Fruit fly (Drosophila melanogaster) whole organism, prepupa: ENCODE measurements around the gene Rh4.
A peak's percentile ranks its signal among the peaks of the same experiment; 100 is the strongest.

Experiments
- Blimp-1 ChIP-seq: fragments of 200-800 bp; sonication (Bioruptor generic); optimal IDR thresholded peaks from 3 replicates; lab custom pipeline; 2017; ENCODE audit warnings: missing biosample characterization, missing genetic modification characterization, mild to moderate bottlenecking, moderate library complexity, missing genetic modification reagents
- CG10631 ChIP-seq: fragments of 200-800 bp; sonication (Bioruptor generic); optimal IDR thresholded peaks from 2 replicates; lab custom pipeline; 2016; ENCODE audit warnings: missing biosample characterization, missing genetic modification characterization
- CG10669 ChIP-seq: fragments of 200-800 bp; sonication (Bioruptor generic); optimal IDR thresholded peaks from 3 replicates; lab custom pipeline; 2018; ENCODE audit warnings: missing biosample characterization, mild to moderate bottlenecking, missing genetic modification characterization, moderate library complexity
- CG11294 ChIP-seq: fragments of 200-800 bp; sonication (Bioruptor generic); IDR thresholded peaks from 2 replicates; pipeline ENCODE4 v1.3.6; 2022; ENCODE audit warnings: missing biosample characterization, missing genetic modification characterization
- CG11762 ChIP-seq: fragments of 200-800 bp; sonication (Bioruptor generic); optimal IDR thresholded peaks from 3 replicates; lab custom pipeline; 2016; ENCODE audit warnings: missing biosample characterization, missing genetic modification characterization; ENCODE audit not compliant: insufficient read depth
- CG15336 ChIP-seq: fragments of 200-800 bp; sonication (Bioruptor generic); IDR thresholded peaks from 2 replicates; pipeline ENCODE4 v1.3.6; 2022; ENCODE audit warnings: missing biosample characterization, missing genetic modification characterization
- CG1621 ChIP-seq: fragments of 200-800 bp; sonication (Bioruptor generic); optimal IDR thresholded peaks from 3 replicates; lab custom pipeline; 2018; ENCODE audit warnings: missing biosample characterization, mild to moderate bottlenecking, missing genetic modification characterization
- CG16779 ChIP-seq: fragments of 200-800 bp; sonication (Bioruptor generic); optimal IDR thresholded peaks from 3 replicates; lab custom pipeline; 2017; ENCODE audit warnings: missing biosample characterization, mild to moderate bottlenecking, missing genetic modification characterization
- CG31627 ChIP-seq: fragments of 200-800 bp; sonication (Bioruptor generic); optimal IDR thresholded peaks from 3 replicates; lab custom pipeline; 2016; ENCODE audit warnings: missing biosample characterization, missing genetic modification characterization
- CG32006 ChIP-seq: fragments of 200-800 bp; sonication (Bioruptor generic); optimal IDR thresholded peaks from 3 replicates; lab custom pipeline; 2017; ENCODE audit warnings: missing biosample characterization, mild to moderate bottlenecking, missing genetic modification characterization
- CG34406 ChIP-seq: fragments of 200-800 bp; sonication (Bioruptor generic); optimal IDR thresholded peaks from 3 replicates; lab custom pipeline; 2016; ENCODE audit warnings: missing biosample characterization, missing genetic modification characterization
- CG4318 ChIP-seq: fragments of 200-800 bp; sonication (Bioruptor generic); optimal IDR thresholded peaks from 3 replicates; lab custom pipeline; 2017; ENCODE audit warnings: missing biosample characterization, mild to moderate bottlenecking, missing genetic modification characterization
- CG6163 ChIP-seq: fragments of 200-800 bp; sonication (Bioruptor generic); IDR thresholded peaks from 3 replicates; pipeline ENCODE4 v1.3.6; 2022; ENCODE audit warnings: missing biosample characterization, missing genetic modification characterization
- CG6808 ChIP-seq: fragments of 200-800 bp; sonication (Bioruptor generic); optimal IDR thresholded peaks from 3 replicates; lab custom pipeline; 2017; ENCODE audit warnings: missing biosample characterization, missing genetic modification characterization, mild to moderate bottlenecking, moderate library complexity, missing genetic modification reagents
- CG6854 ChIP-seq: fragments of 200-800 bp; sonication (Bioruptor generic); optimal IDR thresholded peaks from 2 replicates; lab custom pipeline; 2017; ENCODE audit warnings: missing biosample characterization, mild to moderate bottlenecking, missing genetic modification characterization
- CG7368 ChIP-seq: fragments of 200-800 bp; sonication (Bioruptor generic); optimal IDR thresholded peaks from 3 replicates; lab custom pipeline; 2016; ENCODE audit warnings: missing biosample characterization, missing genetic modification characterization
- CG8119 ChIP-seq: fragments of 200-800 bp; sonication (Bioruptor generic); IDR thresholded peaks from 3 replicates; pipeline ENCODE4 v1.3.6; 2022; ENCODE audit warnings: missing biosample characterization, missing genetic modification characterization
- CG8319 ChIP-seq: fragments of 200-800 bp; sonication (Bioruptor generic); optimal IDR thresholded peaks from 3 replicates; lab custom pipeline; 2016; ENCODE audit warnings: missing biosample characterization, missing genetic modification characterization
- CG8632 ChIP-seq: fragments of 200-800 bp; sonication (Bioruptor generic); optimal IDR thresholded peaks from 3 replicates; lab custom pipeline; 2016; ENCODE audit warnings: missing biosample characterization, missing genetic modification characterization
- CG9139 ChIP-seq: fragments of 200-800 bp; sonication (Bioruptor generic); optimal IDR thresholded peaks from 3 replicates; lab custom pipeline; 2017; ENCODE audit warnings: missing biosample characterization, mild to moderate bottlenecking, missing genetic modification characterization
- Eip78C ChIP-seq: fragments of 200-800 bp; sonication (Bioruptor generic); peaks from one replicate; lab custom pipeline; 2016; ENCODE audit warnings: missing biosample characterization, missing genetic modification characterization
- Eip93F ChIP-seq: fragments of 200-800 bp; sonication (Bioruptor generic); optimal IDR thresholded peaks from 2 replicates; lab custom pipeline; 2016; ENCODE audit warnings: missing biosample characterization, mild to moderate bottlenecking, missing genetic modification characterization
- Ets96B ChIP-seq: fragments of 200-800 bp; optimal IDR thresholded peaks from 2 replicates; lab custom pipeline; 2019; ENCODE audit warnings: missing biosample characterization, mild to moderate bottlenecking, missing genetic modification characterization, moderate library complexity
- Hr39 ChIP-seq: fragments of 200-800 bp; sonication (Bioruptor generic); optimal IDR thresholded peaks from 2 replicates; lab custom pipeline; 2016; ENCODE audit warnings: missing biosample characterization, missing genetic modification characterization
- Hr4 ChIP-seq: fragments of 200-800 bp; sonication (Bioruptor generic); optimal IDR thresholded peaks from 3 replicates; lab custom pipeline; 2016; ENCODE audit warnings: missing biosample characterization, missing genetic modification characterization
- Lpt ChIP-seq: fragments of 200-800 bp; sonication (Bioruptor generic); optimal IDR thresholded peaks from 3 replicates; lab custom pipeline; 2016; ENCODE audit warnings: missing biosample characterization, missing genetic modification characterization
- Met ChIP-seq: fragments of 200-800 bp; sonication (Bioruptor generic); optimal IDR thresholded peaks from 3 replicates; lab custom pipeline; 2016; ENCODE audit warnings: missing biosample characterization, missing genetic modification characterization
- OdsH ChIP-seq: fragments of 200-800 bp; sonication (Bioruptor generic); optimal IDR thresholded peaks from 3 replicates; lab custom pipeline; 2016; ENCODE audit warnings: missing biosample characterization, missing genetic modification characterization
- Sox15 ChIP-seq: fragments of 200-800 bp; sonication (Bioruptor generic); optimal IDR thresholded peaks from 3 replicates; lab custom pipeline; 2016; ENCODE audit warnings: missing biosample characterization, missing genetic modification characterization
- achi ChIP-seq: fragments of 200-800 bp; sonication (Bioruptor generic); optimal IDR thresholded peaks from 3 replicates; lab custom pipeline; 2016; ENCODE audit warnings: missing biosample characterization, missing genetic modification characterization
- acj6 ChIP-seq: fragments of 200-800 bp; sonication (Bioruptor generic); optimal IDR thresholded peaks from 3 replicates; lab custom pipeline; 2016; ENCODE audit warnings: missing biosample characterization, missing genetic modification characterization
- cyc ChIP-seq: fragments of 200-800 bp; sonication (Bioruptor generic); optimal IDR thresholded peaks from 3 replicates; lab custom pipeline; 2016; ENCODE audit warnings: missing biosample characterization, missing genetic modification characterization
- dsx ChIP-seq: fragments of 200-800 bp; optimal IDR thresholded peaks from 3 replicates; lab custom pipeline; 2019; ENCODE audit warnings: missing biosample characterization, mild to moderate bottlenecking, missing genetic modification characterization, moderate library complexity; ENCODE audit not compliant: poor library complexity, severe bottlenecking
- eg ChIP-seq: fragments of 200-800 bp; sonication (Bioruptor generic); IDR thresholded peaks from 3 replicates; pipeline ENCODE4 v1.3.6; 2022; ENCODE audit warnings: missing biosample characterization, missing genetic modification characterization
- fd59A ChIP-seq: fragments of 200-800 bp; sonication (Bioruptor generic); optimal IDR thresholded peaks from 2 replicates; lab custom pipeline; 2017; ENCODE audit warnings: missing biosample characterization, mild to moderate bottlenecking, missing genetic modification characterization, missing genetic modification reagents
- fd85E ChIP-seq: fragments of 200-800 bp; sonication (Bioruptor generic); optimal IDR thresholded peaks from 3 replicates; lab custom pipeline; 2016; ENCODE audit warnings: missing biosample characterization, missing genetic modification characterization
- fkh ChIP-seq: fragments of 200-800 bp; sonication (Bioruptor generic); optimal IDR thresholded peaks from 3 replicates; lab custom pipeline; 2017; ENCODE audit warnings: missing biosample characterization, mild to moderate bottlenecking, missing genetic modification characterization, moderate library complexity
- lz ChIP-seq: fragments of 200-800 bp; sonication (Bioruptor generic); optimal IDR thresholded peaks from 3 replicates; lab custom pipeline; 2016; ENCODE audit warnings: missing biosample characterization, missing genetic modification characterization
- pdm3 ChIP-seq: fragments of 200-800 bp; sonication (Bioruptor generic); optimal IDR thresholded peaks from 3 replicates; lab custom pipeline; 2016; ENCODE audit warnings: missing biosample characterization, missing genetic modification characterization
- salr ChIP-seq, 2 experiments: fragments of 200-800 bp; sonication (Bioruptor generic); optimal IDR thresholded peaks; 3 replicates each; lab custom pipeline; 2016 to 2018; ENCODE audit warnings: missing biosample characterization in 2 of 2, missing genetic modification characterization in 2 of 2, mild to moderate bottlenecking in 1 of 2
- spab ChIP-seq: fragments of 200-800 bp; sonication (Bioruptor generic); optimal IDR thresholded peaks from 2 replicates; lab custom pipeline; 2017; ENCODE audit warnings: missing biosample characterization, mild to moderate bottlenecking, missing genetic modification characterization, missing genetic modification reagents
- ss ChIP-seq, 2 experiments: fragments of 200-800 bp; sonication (Bioruptor generic); optimal IDR thresholded peaks; 2 replicates in 1 of 2; 3 replicates in 1 of 2; lab custom pipeline; 2017 to 2018; ENCODE audit warnings: mild to moderate bottlenecking in 2 of 2, missing biosample characterization in 2 of 2, missing genetic modification characterization in 2 of 2, moderate library complexity in 1 of 2
- svp ChIP-seq: fragments of 200-800 bp; sonication (Bioruptor generic); peaks from one replicate; lab custom pipeline; 2016; ENCODE audit warnings: missing biosample characterization, missing genetic modification characterization
- topi ChIP-seq: fragments of 200-800 bp; sonication (Bioruptor generic); optimal IDR thresholded peaks from 3 replicates; lab custom pipeline; 2016; ENCODE audit warnings: missing biosample characterization, missing genetic modification characterization
- vri ChIP-seq: fragments of 200-800 bp; sonication (Bioruptor generic); optimal IDR thresholded peaks from 3 replicates; lab custom pipeline; 2016; ENCODE audit warnings: missing biosample characterization, mild to moderate bottlenecking, missing genetic modification characterization

Gene Rh4

DNA sequence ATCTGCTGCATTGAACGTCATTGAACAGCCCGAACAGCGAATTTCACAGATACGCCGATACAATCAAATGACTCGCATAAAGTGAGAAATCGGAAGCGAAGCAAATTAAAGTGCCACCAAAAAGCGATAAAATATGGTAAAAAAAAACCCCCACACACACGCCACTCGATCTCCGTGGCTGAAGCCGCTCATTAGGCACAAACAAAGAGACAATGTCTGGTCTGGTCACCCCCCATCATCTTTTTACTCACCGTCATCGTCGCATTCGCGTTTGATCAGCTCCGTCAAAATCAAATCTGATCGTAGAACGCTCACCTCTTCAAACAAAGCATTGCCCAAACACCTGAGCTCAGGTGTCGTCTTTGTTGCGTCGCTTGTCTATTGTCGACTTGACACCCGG lies 13.6 kb upstream of the Rh4 start:
- no peak for TF ChIP-seq salr (GFP tag; optimal IDR thresholded peaks at IDR 0.05; lab: Kevin White, UChicago)

- TF ChIP-seq CG32006 (GFP tag; lab: Kevin White, UChicago) (no peak), Eip78C (no peak), CG4318 (GFP tag; lab: Kevin White, UChicago) (no peak), CG7368 (GFP tag; lab: Kevin White, UChicago) (no peak), fkh (no peak), CG6163 (no peak), CG31627 (no peak), Hr4 (GFP tag; lab: Kevin White, UChicago) (no peak), achi (no peak), CG6808 (no peak), topi (GFP tag; lab: Kevin White, UChicago) (no peak), CG8319 (GFP tag; lab: Kevin White, UChicago) (no peak), fd85E (GFP tag; lab: Kevin White, UChicago) (no peak), CG6854 (GFP tag; lab: Kevin White, UChicago) (no peak), Eip93F (GFP tag; lab: Kevin White, UChicago) (no peak), acj6 (no peak), CG8632 (no peak), Blimp-1 (GFP tag; lab: Kevin White, UChicago) (no peak)
Observed at dm6 chr3L:16875484-16875883, 13.2 kb upstream of the Rh4 start.

DNA sequence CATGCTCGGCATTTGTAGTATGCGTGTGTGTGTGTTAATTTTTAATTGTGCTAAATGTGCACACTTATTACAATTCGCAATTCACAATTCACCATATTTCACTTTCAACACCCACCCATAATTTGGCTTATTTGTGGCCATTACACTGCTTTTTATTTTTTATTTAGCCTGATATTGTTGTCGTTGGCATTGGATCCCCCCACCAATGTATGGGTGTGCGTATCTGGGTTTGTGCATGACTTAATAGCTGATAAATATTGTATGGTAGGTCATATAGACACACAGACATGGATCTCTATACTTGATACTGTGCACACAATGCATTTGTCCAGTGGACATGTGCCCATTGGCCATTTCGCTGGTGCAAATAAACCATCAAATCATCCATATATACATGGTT lies 11.4 kb upstream of the Rh4 start:
- TF ChIP-seq spab (GFP tag; lab: Kevin White, UChicago) (no peak), Hr39 (GFP tag; lab: Kevin White, UChicago) (no peak), eg (GFP tag; lab: Robert Waterston, UW) (0 out of 3 replicates have a peak, but pooled peaks have one; percentile 7), CG8632 (no peak), CG6808 (no peak), vri (GFP tag; lab: Kevin White, UChicago) (peak; percentile 61)

- no peak for TF ChIP-seq Eip93F (GFP tag; lab: Kevin White, UChicago)
- peak; percentile 75 for TF ChIP-seq CG6808
- TF ChIP-seq CG11294 (GFP tag; lab: Robert Waterston, UW) = no peak
- no peak for TF ChIP-seq achi
- TF ChIP-seq CG11762 (GFP tag; lab: Kevin White, UChicago) = peak; percentile 65
- TF ChIP-seq eg (GFP tag; lab: Robert Waterston, UW) = peak; percentile 4; the same call in 2 of the 3 replicates
- peak; percentile 74 for TF ChIP-seq Lpt
- TF ChIP-seq pdm3 (GFP tag; lab: Kevin White, UChicago) = no peak
- no peak for TF ChIP-seq CG34406 (GFP tag; lab: Kevin White, UChicago)
- peak; percentile 79 for TF ChIP-seq svp (GFP tag; lab: Kevin White, UChicago)
- peak; percentile 60 to 73 for TF ChIP-seq ss (GFP tag; optimal IDR thresholded peaks at IDR 0.05; lab: Kevin White, UChicago)
- peak; percentile 8 for TF ChIP-seq CG6854 (GFP tag; lab: Kevin White, UChicago)
- peak; percentile 64 for TF ChIP-seq CG10669 (GFP tag; lab: Kevin White, UChicago)
- TF ChIP-seq Sox15 (GFP tag; lab: Kevin White, UChicago) = no peak
- TF ChIP-seq salr (GFP tag; optimal IDR thresholded peaks at IDR 0.05; lab: Kevin White, UChicago) = no peak
- TF ChIP-seq dsx (GFP tag; lab: Kevin White, UChicago) = peak; percentile 41
- TF ChIP-seq CG8119 (GFP tag; lab: Robert Waterston, UW) = no peak
- TF ChIP-seq fd59A = no peak
- no peak for TF ChIP-seq Hr4 (GFP tag; lab: Kevin White, UChicago)
- TF ChIP-seq CG15336 = no peak
- TF ChIP-seq CG1621 (tag; lab: Kevin White, UChicago) = no peak
- peak; percentile 18 for TF ChIP-seq CG16779 (tag; lab: Kevin White, UChicago)
- no peak for TF ChIP-seq lz
- no peak for TF ChIP-seq Met
- TF ChIP-seq CG6163 = peak; percentile 25; the same call in 2 of the 3 replicates
- no peak for TF ChIP-seq acj6
- TF ChIP-seq cyc (GFP tag; lab: Kevin White, UChicago) = no peak
- peak; percentile 1 for TF ChIP-seq CG10631 (GFP tag; lab: Kevin White, UChicago)
- TF ChIP-seq OdsH (GFP tag; lab: Kevin White, UChicago) = no peak
- TF ChIP-seq Eip78C = peak; percentile 93
- TF ChIP-seq CG9139 = peak; percentile 6
- no peak for TF ChIP-seq CG31627
- no peak for TF ChIP-seq CG8632
- peak; percentile 53 for TF ChIP-seq Ets96B (tag; lab: Kevin White, UChicago)
- TF ChIP-seq CG4318 (GFP tag; lab: Kevin White, UChicago) = no peak
Observed at dm6 chr3L:16873127-16873543, 10.8 kb upstream of the Rh4 start.
